Worm (Caenorhabditis elegans): ENCODE data around the gene C37C3.11.

C37C3.11 gene

ce11 chrV:7836911-7837310 lies 27.7 kb downstream of the C37C3.11 start, which contains the start of gene txt-5:
Gene txt-5, minus strand, starts transcription at chrV:7837134.
- TF ChIP-seq T23F11.4 (GFP tag; optimal IDR thresholded peaks at IDR 0.05) (no peak), hlh-30 (tag; optimal IDR thresholded peaks at IDR 0.05; ENCODE audit: insufficient read depth) (peak; percentile 39)

- no peak for TF ChIP-seq ahr-1 (tag; optimal IDR thresholded peaks at IDR 0.05)
- TF ChIP-seq ceh-34 (tag; optimal IDR thresholded peaks at IDR 0.05): no peak
- no peak for TF ChIP-seq sox-2 (GFP tag; IDR thresholded peaks at IDR 0.05)
- no peak for TF ChIP-seq zip-5 (tag; optimal IDR thresholded peaks at IDR 0.05)
- TF ChIP-seq pag-3 (tag; optimal IDR thresholded peaks at IDR 0.05; ENCODE audit: borderline replicate concordance): no peak
- no peak for TF ChIP-seq ceh-18 (tag; optimal IDR thresholded peaks at IDR 0.05)
- no peak for TF ChIP-seq ref-2 (tag; optimal IDR thresholded peaks at IDR 0.05)
- TF ChIP-seq hlh-8 (tag; optimal IDR thresholded peaks at IDR 0.05): no peak
- no peak for TF ChIP-seq tbx-2 (tag; optimal IDR thresholded peaks at IDR 0.05)
- no peak for TF ChIP-seq pat-9 (tag; optimal IDR thresholded peaks at IDR 0.05)
- no peak for TF ChIP-seq fkh-10 (GFP tag; optimal IDR thresholded peaks at IDR 0.05)
- no peak for TF ChIP-seq ceh-45 (GFP tag; IDR thresholded peaks at IDR 0.05)
- TF ChIP-seq ceh-9 (tag; optimal IDR thresholded peaks at IDR 0.05): no peak
- TF ChIP-seq C38D4.7 (GFP tag; optimal IDR thresholded peaks at IDR 0.05): no peak
Measured at ce11 chrV:7830952-7831351, 33.6 kb downstream of the C37C3.11 start.

ce11 chrV:7826917-7827316 lies 37.6 kb downstream of the C37C3.11 start, which contains the start of gene mig-6:
Gene mig-6, plus strand, starts transcription at chrV:7827217.
- no peak for TF ChIP-seq unc-86 (tag; optimal IDR thresholded peaks at IDR 0.05)
- TF ChIP-seq ceh-6 (GFP tag; optimal IDR thresholded peaks at IDR 0.05): no peak
- TF ChIP-seq ttx-3 (tag; optimal IDR thresholded peaks at IDR 0.05): no peak
- TF ChIP-seq hlh-8 (tag; optimal IDR thresholded peaks at IDR 0.05): no peak
- no peak for TF ChIP-seq hlh-13 (GFP tag; optimal IDR thresholded peaks at IDR 0.05)
- TF ChIP-seq tbx-7 (tag; optimal IDR thresholded peaks at IDR 0.05): no peak
- no peak for TF ChIP-seq lim-6 (tag; optimal IDR thresholded peaks at IDR 0.05)
- TF ChIP-seq fkh-6 (tag; optimal IDR thresholded peaks at IDR 0.05): no peak

- no peak for TF ChIP-seq elt-4 (tag; optimal IDR thresholded peaks at IDR 0.05)
- TF ChIP-seq hlh-8 (tag; optimal IDR thresholded peaks at IDR 0.05): peak; percentile 64
- TF ChIP-seq unc-55 (GFP tag; optimal IDR thresholded peaks at IDR 0.05): peak; percentile 3
Measured at ce11 chrV:7826362-7826761, 38.2 kb downstream of the C37C3.11 start.

ce11 chrV:7825836-7826235 lies 38.7 kb downstream of the C37C3.11 start:
- TF ChIP-seq fkh-10 (GFP tag; optimal IDR thresholded peaks at IDR 0.05) (no peak), unc-55 (GFP tag; optimal IDR thresholded peaks at IDR 0.05) (peak; percentile 58)

ce11 chrV:7824138-7824537 lies 40.4 kb downstream of the C37C3.11 start:
- TF ChIP-seq hlh-8 (tag; optimal IDR thresholded peaks at IDR 0.05) (peak; percentile 58), unc-55 (GFP tag; optimal IDR thresholded peaks at IDR 0.05) (peak; percentile 10), ceh-24 (tag; optimal IDR thresholded peaks at IDR 0.05) (no peak)

ce11 chrV:7822655-7823054 lies 41.9 kb downstream of the C37C3.11 start:
- TF ChIP-seq mec-3 (tag; optimal IDR thresholded peaks at IDR 0.05; ENCODE audit: borderline replicate concordance) (no peak), T23F11.4 (GFP tag; optimal IDR thresholded peaks at IDR 0.05) (no peak), hlh-6 (tag; optimal IDR thresholded peaks at IDR 0.05) (peak; percentile 40), unc-55 (GFP tag; optimal IDR thresholded peaks at IDR 0.05) (peak; percentile 98), ama-1 (optimal IDR thresholded peaks at IDR 0.05) (no peak), nfya-1 (tag; optimal IDR thresholded peaks at IDR 0.05) (peak; percentile 16), hlh-30 (tag; optimal IDR thresholded peaks at IDR 0.05; ENCODE audit: insufficient read depth) (no peak), C08G9.2 (tag; optimal IDR thresholded peaks at IDR 0.05) (no peak), rnt-1 (tag; optimal IDR thresholded peaks at IDR 0.05) (peak; percentile 95), zip-5 (tag; optimal IDR thresholded peaks at IDR 0.05) (no peak), ceh-9 (tag; optimal IDR thresholded peaks at IDR 0.05) (no peak), elt-2 (tag; optimal IDR thresholded peaks at IDR 0.05) (no peak), unc-42 (tag; optimal IDR thresholded peaks at IDR 0.05) (no peak), odd-2 (tag; optimal IDR thresholded peaks at IDR 0.05) (no peak), K02D7.2 (tag; optimal IDR thresholded peaks at IDR 0.05) (no peak), hlh-13 (GFP tag; optimal IDR thresholded peaks at IDR 0.05) (no peak), tbx-2 (tag; optimal IDR thresholded peaks at IDR 0.05) (peak; percentile 23), pha-4 (tag; optimal IDR thresholded peaks at IDR 0.05) (no peak), ceh-18 (tag; optimal IDR thresholded peaks at IDR 0.05) (peak; percentile 77)

Data from whole organism, late embryonic.